Fruit fly (Drosophila melanogaster) whole organism, embryonic: ENCODE measurements around the gene GstD11.

Source experiments
- Abd-B ChIP-seq: fragments of 200-800 bp; sonication (Bioruptor generic); optimal IDR thresholded peaks from 2 replicates; lab custom pipeline; 2018; ENCODE audit warnings: missing biosample characterization, mild to moderate bottlenecking, missing genetic modification characterization, moderate library complexity
- Asciz ChIP-seq: fragments of 200-800 bp; sonication (Bioruptor generic); optimal IDR thresholded peaks from 2 replicates; lab custom pipeline; 2017; ENCODE audit warnings: missing biosample characterization, mild to moderate bottlenecking, missing genetic modification characterization, missing genetic modification reagents
- Bdp1 ChIP-seq: fragments of 200-800 bp; sonication (Bioruptor generic); optimal IDR thresholded peaks from 3 replicates; lab custom pipeline; 2016; ENCODE audit warnings: missing biosample characterization, missing genetic modification characterization
- CG1024 ChIP-seq: fragments of 200-800 bp; sonication (Bioruptor generic); IDR thresholded peaks from 2 replicates; pipeline ENCODE4 v1.3.6; 2022; ENCODE audit warnings: missing biosample characterization, missing genetic modification characterization
- CG10267 ChIP-seq: fragments of 200-800 bp; sonication (Bioruptor generic); optimal IDR thresholded peaks from 2 replicates; lab custom pipeline; 2018; ENCODE audit warnings: missing biosample characterization, mild to moderate bottlenecking, missing genetic modification characterization, moderate library complexity
- CG11696 ChIP-seq: fragments of 200-800 bp; sonication (Bioruptor generic); IDR thresholded peaks from 2 replicates; pipeline ENCODE4 v1.3.6; 2022; ENCODE audit warnings: missing biosample characterization, missing genetic modification characterization
- CG11723 ChIP-seq: fragments of 200-800 bp; sonication (Bioruptor generic); optimal IDR thresholded peaks from 2 replicates; lab custom pipeline; 2017; ENCODE audit warnings: missing biosample characterization, mild to moderate bottlenecking, missing genetic modification characterization
- CG12104 ChIP-seq: fragments of 200-800 bp; sonication (Bioruptor generic); optimal IDR thresholded peaks from 3 replicates; lab custom pipeline; 2016; ENCODE audit warnings: missing biosample characterization, missing genetic modification characterization
- CG12659 ChIP-seq: fragments of 200-800 bp; sonication (Bioruptor generic); optimal IDR thresholded peaks from 3 replicates; lab custom pipeline; 2017; ENCODE audit warnings: mild to moderate bottlenecking, missing biosample characterization, missing genetic modification reagents, missing genetic modification characterization
- CG14860 ChIP-seq: fragments of 200-800 bp; sonication (Bioruptor generic); IDR thresholded peaks from 3 replicates; pipeline ENCODE4 v1.3.6; 2022; ENCODE audit warnings: missing biosample characterization, missing genetic modification characterization; ENCODE audit not compliant: partially characterized antibody
- CG17829 ChIP-seq: fragments of 200-800 bp; optimal IDR thresholded peaks from 2 replicates; lab custom pipeline; 2019; ENCODE audit warnings: missing biosample characterization, mild to moderate bottlenecking, missing genetic modification characterization, moderate library complexity
- CG1792 ChIP-seq: fragments of 200-800 bp; sonication (Bioruptor generic); optimal IDR thresholded peaks from 2 replicates; lab custom pipeline; 2016; ENCODE audit warnings: missing biosample characterization, missing genetic modification characterization
- CG2199 ChIP-seq: fragments of 200-800 bp; sonication (Bioruptor generic); IDR thresholded peaks from 3 replicates; pipeline ENCODE4 v1.3.6; 2022; ENCODE audit warnings: missing biosample characterization, missing genetic modification characterization
- CG2712 ChIP-seq: fragments of 200-800 bp; optimal IDR thresholded peaks from 3 replicates; lab custom pipeline; 2019; ENCODE audit warnings: missing biosample characterization, mild to moderate bottlenecking, missing genetic modification characterization, moderate library complexity
- CG31388 ChIP-seq: fragments of 200-800 bp; sonication (Bioruptor generic); optimal IDR thresholded peaks from 2 replicates; lab custom pipeline; 2016; ENCODE audit warnings: missing biosample characterization, missing genetic modification characterization
- CG4360 ChIP-seq: fragments of 200-800 bp; sonication (Bioruptor generic); IDR thresholded peaks from 2 replicates; pipeline ENCODE4 v1.3.6; 2022; ENCODE audit warnings: missing biosample characterization, missing genetic modification characterization
- CG4820 ChIP-seq: fragments of 200-800 bp; sonication (Bioruptor generic); optimal IDR thresholded peaks from 3 replicates; lab custom pipeline; 2016; ENCODE audit warnings: missing biosample characterization, missing genetic modification characterization
- CG5953 ChIP-seq: fragments of 200-800 bp; sonication (Bioruptor generic); IDR thresholded peaks from 2 replicates; pipeline ENCODE4 v1.3.6; 2022; ENCODE audit warnings: missing biosample characterization, missing genetic modification characterization
- CG6683 ChIP-seq: fragments of 200-800 bp; sonication (Bioruptor generic); optimal IDR thresholded peaks from 2 replicates; lab custom pipeline; 2017; ENCODE audit warnings: missing biosample characterization, mild to moderate bottlenecking, missing genetic modification characterization, missing genetic modification reagents
- CG8765 ChIP-seq: fragments of 200-800 bp; sonication (Bioruptor generic); IDR thresholded peaks from 2 replicates; pipeline ENCODE4 v1.3.6; 2022; ENCODE audit warnings: missing biosample characterization, missing genetic modification characterization
- CG9215 ChIP-seq: fragments of 200-800 bp; sonication (Bioruptor generic); IDR thresholded peaks from 2 replicates; pipeline ENCODE4 v1.3.6; 2022; ENCODE audit warnings: missing biosample characterization, missing genetic modification characterization
- Dip3 ChIP-seq: fragments of 200-800 bp; sonication (Bioruptor generic); optimal IDR thresholded peaks from 3 replicates; lab custom pipeline; 2016; ENCODE audit warnings: missing biosample characterization, missing genetic modification characterization
- E2f2 ChIP-seq: fragments of 200-800 bp; sonication (Bioruptor generic); IDR thresholded peaks from 2 replicates; pipeline ENCODE4 v1.3.6; 2022; ENCODE audit warnings: missing biosample characterization, missing genetic modification characterization
- HLH4C ChIP-seq: fragments of 200-800 bp; sonication (Bioruptor generic); IDR thresholded peaks from 3 replicates; pipeline ENCODE4 v1.3.6; 2022; ENCODE audit warnings: missing biosample characterization, missing genetic modification characterization; ENCODE audit not compliant: partially characterized antibody
- HmgZ ChIP-seq: fragments of 200-800 bp; sonication (Bioruptor generic); optimal IDR thresholded peaks from 2 replicates; lab custom pipeline; 2018; ENCODE audit warnings: missing biosample characterization, mild to moderate bottlenecking, missing genetic modification characterization
- MESR4 ChIP-seq: fragments of 200-800 bp; sonication (Bioruptor generic); optimal IDR thresholded peaks from 2 replicates; lab custom pipeline; 2018; ENCODE audit warnings: missing biosample characterization, mild to moderate bottlenecking, missing genetic modification characterization, moderate library complexity
- Ptx1 ChIP-seq: fragments of 200-800 bp; sonication (Bioruptor generic); IDR thresholded peaks from 2 replicates; pipeline ENCODE4 v1.3.6; 2022; ENCODE audit warnings: missing biosample characterization, missing genetic modification characterization
- Sin3A ChIP-seq: fragments of >200 bp; optimal IDR thresholded peaks from 2 replicates; lab custom pipeline; 2018
- Sry-β ChIP-seq: fragments of 200-800 bp; sonication (Bioruptor generic); optimal IDR thresholded peaks from 2 replicates; lab custom pipeline; 2018; ENCODE audit warnings: missing biosample characterization, mild to moderate bottlenecking, missing genetic modification characterization, moderate library complexity
- Sry-δ ChIP-seq: fragments of 200-800 bp; sonication (Bioruptor generic); optimal IDR thresholded peaks from 2 replicates; lab custom pipeline; 2016; ENCODE audit warnings: missing biosample characterization, missing genetic modification characterization
- Vsx1 ChIP-seq: fragments of 200-800 bp; sonication (Bioruptor generic); optimal IDR thresholded peaks from 2 replicates; lab custom pipeline; 2017; ENCODE audit warnings: missing biosample characterization, mild to moderate bottlenecking, missing genetic modification characterization, missing genetic modification reagents
- ac ChIP-seq: fragments of 200-800 bp; sonication (Bioruptor generic); optimal IDR thresholded peaks from 3 replicates; lab custom pipeline; 2017; ENCODE audit warnings: missing biosample characterization, mild to moderate bottlenecking, missing genetic modification characterization
- amos ChIP-seq: fragments of 200-800 bp; sonication (Bioruptor generic); IDR thresholded peaks from 2 replicates; pipeline ENCODE4 v1.3.6; 2022; ENCODE audit warnings: missing biosample characterization, missing genetic modification characterization; ENCODE audit not compliant: partially characterized antibody
- ash1 ChIP-seq: fragments of 200-800 bp; sonication (Bioruptor generic); optimal IDR thresholded peaks from 2 replicates; lab custom pipeline; 2018; ENCODE audit warnings: missing biosample characterization, mild to moderate bottlenecking, missing genetic modification characterization
- caup ChIP-seq: fragments of 200-800 bp; sonication (Bioruptor generic); optimal IDR thresholded peaks from 3 replicates; lab custom pipeline; 2017; ENCODE audit warnings: missing biosample characterization, mild to moderate bottlenecking, missing genetic modification characterization, moderate library complexity; ENCODE audit not compliant: severe bottlenecking
- esg ChIP-seq: fragments of 200-800 bp; sonication (Bioruptor generic); conservative IDR thresholded peaks from 2 replicates; pipeline ENCODE4 v1.3.6; 2022; ENCODE audit warnings: missing biosample characterization, missing genetic modification characterization
- eve ChIP-seq, 2 experiments: fragments of >200 bp; optimal IDR thresholded peaks; 2 replicates each; lab custom pipeline; 2017; ENCODE audit warnings: missing biosample characterization in 2 of 2, missing genetic modification characterization in 2 of 2
- hbn ChIP-seq: fragments of 200-800 bp; sonication (Bioruptor generic); IDR thresholded peaks from 2 replicates; pipeline ENCODE4 v1.3.6; 2022; ENCODE audit warnings: missing biosample characterization, missing genetic modification characterization; ENCODE audit not compliant: partially characterized antibody
- lbe ChIP-seq: fragments of 200-800 bp; sonication (Bioruptor generic); optimal IDR thresholded peaks from 2 replicates; lab custom pipeline; 2016; ENCODE audit warnings: missing biosample characterization, mild to moderate bottlenecking, missing genetic modification characterization
- mam ChIP-seq: fragments of 200-800 bp; sonication (Bioruptor generic); optimal IDR thresholded peaks from 3 replicates; lab custom pipeline; 2016; ENCODE audit warnings: missing biosample characterization, missing genetic modification characterization
- mld ChIP-seq: fragments of 200-800 bp; sonication (Bioruptor generic); IDR thresholded peaks from 3 replicates; pipeline ENCODE4 v1.3.6; 2022; ENCODE audit warnings: missing biosample characterization, missing genetic modification characterization; ENCODE audit not compliant: partially characterized antibody
- org-1 ChIP-seq: fragments of 200-800 bp; sonication (Bioruptor generic); optimal IDR thresholded peaks from 2 replicates; lab custom pipeline; 2017; ENCODE audit warnings: missing biosample characterization, missing genetic modification characterization
- otp ChIP-seq: fragments of 200-800 bp; sonication (Bioruptor generic); IDR thresholded peaks from 3 replicates; pipeline ENCODE4, ENCODE4 v1.3.6; 2022; ENCODE audit warnings: missing biosample characterization, missing genetic modification characterization
- pan ChIP-seq, 4 experiments: fragments of >200 bp in 3 of 4; fragments of 200-800 bp in 1 of 4; sonication (Bioruptor generic) in 1 of 4; optimal IDR thresholded peaks in 3 of 4; IDR thresholded peaks in 1 of 4; 2 replicates each; pipeline versions ENCODE4 v1.3.6 to Lab custom; 2017 to 2022; ENCODE audit warnings: missing biosample characterization in 2 of 4, missing genetic modification characterization in 2 of 4, mixed read lengths in 1 of 4
- pho ChIP-seq: fragments of 200-800 bp; sonication (Bioruptor generic); optimal IDR thresholded peaks from 2 replicates; lab custom pipeline; 2016; ENCODE audit warnings: missing biosample characterization, missing genetic modification characterization
- pzg ChIP-seq: fragments of 200-800 bp; sonication (Bioruptor generic); optimal IDR thresholded peaks from 3 replicates; lab custom pipeline; 2018; ENCODE audit warnings: missing biosample characterization, mild to moderate bottlenecking, missing genetic modification characterization, moderate library complexity
- scrt ChIP-seq: fragments of 200-800 bp; sonication (Bioruptor generic); optimal IDR thresholded peaks from 2 replicates; lab custom pipeline; 2018; ENCODE audit warnings: missing biosample characterization, mild to moderate bottlenecking, missing genetic modification characterization, moderate library complexity
- slp2 ChIP-seq: fragments of 200-800 bp; sonication (Bioruptor generic); optimal IDR thresholded peaks from 2 replicates; lab custom pipeline; 2016; ENCODE audit warnings: missing biosample characterization, missing genetic modification characterization
- tna ChIP-seq: fragments of 200-800 bp; sonication (Bioruptor generic); IDR thresholded peaks from 2 replicates; pipeline ENCODE4 v1.3.6; 2022; ENCODE audit warnings: missing biosample characterization, missing genetic modification characterization; ENCODE audit not compliant: partially characterized antibody

GstD11 gene

dm6 chr3R:12350497-12350896 is 32.6 kb upstream of the GstD11 start, which contains the start of gene CG10038 (continued):
- TF ChIP-seq CG12104 (GFP tag; lab: Kevin White, UChicago) = no peak
- TF ChIP-seq Sry-δ = peak; percentile 95
- peak; percentile 61 for TF ChIP-seq CG2712 (tag; lab: Kevin White, UChicago)
- peak; percentile 1 for TF ChIP-seq slp2 (GFP tag; lab: Kevin White, UChicago)
- no peak for TF ChIP-seq CG31388 (GFP tag; lab: Kevin White, UChicago)
- TF ChIP-seq hbn = peak; percentile 90
- no peak for TF ChIP-seq ac (GFP tag; lab: Kevin White, UChicago)
- peak; percentile 34 for TF ChIP-seq caup (GFP tag; lab: Kevin White, UChicago)
- peak; percentile 30 for TF ChIP-seq Sin3A (lab: Kevin White, UChicago)
- TF ChIP-seq scrt (GFP tag; lab: Kevin White, UChicago) = no peak
- no peak for TF ChIP-seq Asciz (GFP tag; lab: Kevin White, UChicago)
- no peak for TF ChIP-seq eve (GFP tag; optimal IDR thresholded peaks at IDR 0.05; lab: Kevin White, UChicago)
- no peak for TF ChIP-seq ash1 (GFP tag; lab: Kevin White, UChicago)
- no peak for TF ChIP-seq CG1792 (GFP tag; lab: Kevin White, UChicago)
- no peak for TF ChIP-seq pan (optimal IDR thresholded peaks at IDR 0.05; lab: Kevin White, UChicago)
- no peak for TF ChIP-seq pan (GFP tag; optimal IDR thresholded peaks at IDR 0.05 in 1 of 2, IDR thresholded peaks at IDR 0.05 in 1 of 2)
- TF ChIP-seq Bdp1 (GFP tag; lab: Kevin White, UChicago) = no peak
- peak; percentile 6 for TF ChIP-seq Dip3 (GFP tag; lab: Kevin White, UChicago)
- TF ChIP-seq tna = peak; percentile 91
- peak; percentile 62 for TF ChIP-seq CG12659
- TF ChIP-seq CG5953 = no peak
- peak; percentile 97 for TF ChIP-seq amos (GFP tag; lab: Robert Waterston, UW)
- no peak; the same call in 1 of the 2 replicates for TF ChIP-seq CG8765 (GFP tag; lab: Robert Waterston, UW)
- no peak for TF ChIP-seq Vsx1 (GFP tag; lab: Kevin White, UChicago)
- peak; percentile 46 for TF ChIP-seq Ptx1
- TF ChIP-seq Sry-β (GFP tag; lab: Kevin White, UChicago) = peak; percentile 59
- TF ChIP-seq otp (GFP tag; lab: Robert Waterston, UW) = no peak
- TF ChIP-seq CG4820 (GFP tag; lab: Kevin White, UChicago) = no peak
- TF ChIP-seq CG4360 (GFP tag; lab: Robert Waterston, UW) = 0 out of 2 replicates have a peak, but pooled peaks have one; percentile 26
- TF ChIP-seq CG11696 = no peak
- no peak for TF ChIP-seq CG2199

- no peak for TF ChIP-seq Abd-B (GFP tag; lab: Kevin White, UChicago)
- TF ChIP-seq CG9215 (GFP tag; lab: Robert Waterston, UW) = no peak
- TF ChIP-seq CG6683 (GFP tag; lab: Kevin White, UChicago) = no peak
Measured at dm6 chr3R:12352003-12352402, 31.1 kb upstream of the GstD11 start, which contains the start of gene CG10041. Gene CG10041, minus strand, starts transcription at chr3R:12352103.

- TF ChIP-seq HLH4C (GFP tag; lab: Robert Waterston, UW) (peak; percentile 37; the same call in 2 of the 3 replicates), esg (GFP tag; lab: Robert Waterston, UW) (no peak), CG11723 (GFP tag; lab: Kevin White, UChicago) (no peak), pzg (GFP tag; lab: Kevin White, UChicago) (peak; percentile 67), HmgZ (tag; lab: Kevin White, UChicago) (peak; percentile 47), CG1024 (GFP tag; lab: Robert Waterston, UW) (no peak), Sry-δ (peak; percentile 62), mam (GFP tag; lab: Kevin White, UChicago) (no peak), pho (GFP tag; lab: Kevin White, UChicago) (no peak), org-1 (no peak), E2f2 (GFP tag; lab: Robert Waterston, UW) (peak; percentile 71), CG17829 (no peak), CG10267 (peak; percentile 41), mld (GFP tag; lab: Robert Waterston, UW) (0 out of 3 replicates have a peak, but pooled peaks have one; percentile 48), MESR4 (GFP tag; lab: Kevin White, UChicago) (peak; percentile 96), CG14860 (GFP tag; lab: Robert Waterston, UW) (0 out of 3 replicates have a peak, but pooled peaks have one; percentile 37), lbe (GFP tag; lab: Kevin White, UChicago) (peak; percentile 9)
Measured at dm6 chr3R:12356044-12356443, 27.1 kb upstream of the GstD11 start, which contains the start of gene MBD-R2. Gene MBD-R2, minus strand, starts transcription at chr3R:12356265.
